Fruit fly (Drosophila melanogaster): ENCODE results near the gene Rhau.
A peak's percentile ranks its signal among the peaks of the same experiment; 100 is the strongest.

Gene Rhau

dm6 chr2L:20780768-20781167, 23.0 kb upstream of the Rhau start (continued):
- TF ChIP-seq fd96Cb (tag; optimal IDR thresholded peaks at IDR 0.05), result peak; percentile 18
- peak; percentile 20 for TF ChIP-seq Nf-YC (tag; optimal IDR thresholded peaks at IDR 0.05)
- TF ChIP-seq ase (GFP tag; IDR thresholded peaks at IDR 0.05), result 0 out of 3 replicates have a peak, but pooled peaks have one; percentile 12
- TF ChIP-seq crp (GFP tag; optimal IDR thresholded peaks at IDR 0.05), result peak in 1 of 2 experiments; percentile 13
- peak; percentile 75 for TF ChIP-seq Fer1 (GFP tag; optimal IDR thresholded peaks at IDR 0.05)
- peak; percentile 81 for TF ChIP-seq wek (GFP tag; optimal IDR thresholded peaks at IDR 0.05)
- TF ChIP-seq maf-S (GFP tag; optimal IDR thresholded peaks at IDR 0.05), result peak; percentile 50
- TF ChIP-seq HmgZ (tag; optimal IDR thresholded peaks at IDR 0.05), result peak; percentile 37
- peak; percentile 82 for TF ChIP-seq Hmr (GFP tag; optimal IDR thresholded peaks at IDR 0.05)
- peak; percentile 64 for TF ChIP-seq HLHmδ (GFP tag; optimal IDR thresholded peaks at IDR 0.05)
- TF ChIP-seq tup (GFP tag; optimal IDR thresholded peaks at IDR 0.05), result peak; percentile 18
- TF ChIP-seq CG32532 (GFP tag; IDR thresholded peaks at IDR 0.05), result 0 out of 2 replicates have a peak, but pooled peaks have one; percentile 11
- peak; percentile 56 for TF ChIP-seq CG10147 (GFP tag; optimal IDR thresholded peaks at IDR 0.05)
- peak; percentile 32 for TF ChIP-seq Jarid2 (GFP tag; optimal IDR thresholded peaks at IDR 0.05)
- peak; percentile 47 for TF ChIP-seq ewg (GFP tag; optimal IDR thresholded peaks at IDR 0.05)
- peak; percentile 61 for TF ChIP-seq CG4707 (GFP tag; optimal IDR thresholded peaks at IDR 0.05)
- no peak for TF ChIP-seq hbn (GFP tag; IDR thresholded peaks at IDR 0.05; ENCODE audit: partially characterized antibody)
- no peak for TF ChIP-seq E2f1 (GFP tag; IDR thresholded peaks at IDR 0.05)
- peak; percentile 74; the same call in 2 of the 3 replicates for TF ChIP-seq zfh1 (GFP tag; IDR thresholded peaks at IDR 0.05)
- peak; percentile 59 for TF ChIP-seq CG18262 (tag; optimal IDR thresholded peaks at IDR 0.05)
- TF ChIP-seq ham (GFP tag; IDR thresholded peaks at IDR 0.05), result peak; percentile 24; the same call in 1 of the 2 replicates
- peak; percentile 61 for TF ChIP-seq Asciz (GFP tag; optimal IDR thresholded peaks at IDR 0.05)
- peak; percentile 28 for TF ChIP-seq abd-A (tag; optimal IDR thresholded peaks at IDR 0.05)
- no peak for TF ChIP-seq knrl (GFP tag; IDR thresholded peaks at IDR 0.05; ENCODE audit: partially characterized antibody)
- peak; percentile 56 for TF ChIP-seq CG13123 (GFP tag; optimal IDR thresholded peaks at IDR 0.05)
- no peak for TF ChIP-seq pzg (GFP tag; optimal IDR thresholded peaks at IDR 0.05)
- no peak for TF ChIP-seq dm (GFP tag; optimal IDR thresholded peaks at IDR 0.05)
- TF ChIP-seq nau (GFP tag; optimal IDR thresholded peaks at IDR 0.05), result peak; percentile 69
- TF ChIP-seq H15 (GFP tag; IDR thresholded peaks at IDR 0.05), result no peak
- TF ChIP-seq CG2199 (GFP tag; IDR thresholded peaks at IDR 0.05), result no peak
- TF ChIP-seq Sin3A (optimal IDR thresholded peaks at IDR 0.05), result no peak
- TF ChIP-seq CG1602 (GFP tag; optimal IDR thresholded peaks at IDR 0.05), result peak; percentile 13
- peak; percentile 70 for TF ChIP-seq CG8924 (tag; optimal IDR thresholded peaks at IDR 0.05)
- peak; percentile 65 for TF ChIP-seq twi (tag; optimal IDR thresholded peaks at IDR 0.05)
- no peak for TF ChIP-seq Dfd (GFP tag; optimal IDR thresholded peaks at IDR 0.05)
- TF ChIP-seq trh (GFP tag; optimal IDR thresholded peaks at IDR 0.05), result peak; percentile 7
- peak; percentile 28 for TF ChIP-seq CG7786 (GFP tag; optimal IDR thresholded peaks at IDR 0.05)
- peak; percentile 29 for TF ChIP-seq CG6254 (GFP tag; optimal IDR thresholded peaks at IDR 0.05)
- peak; percentile 33 for TF ChIP-seq gcm (GFP tag; optimal IDR thresholded peaks at IDR 0.05)
- peak; percentile 62 for TF ChIP-seq CG1529 (GFP tag; optimal IDR thresholded peaks at IDR 0.05)
- peak; percentile 11 for TF ChIP-seq Dip3 (GFP tag; optimal IDR thresholded peaks at IDR 0.05)
- peak; percentile 61 for TF ChIP-seq CG15011 (GFP tag; optimal IDR thresholded peaks at IDR 0.05)
- TF ChIP-seq Mes4 (GFP tag; optimal IDR thresholded peaks at IDR 0.05), result peak; percentile 42
- TF ChIP-seq tx (GFP tag; optimal IDR thresholded peaks at IDR 0.05), result peak; percentile 33
- peak; percentile 40 for TF ChIP-seq D19B (GFP tag; optimal IDR thresholded peaks at IDR 0.05)
- TF ChIP-seq CG7987 (GFP tag; optimal IDR thresholded peaks at IDR 0.05), result peak; percentile 91
- peak; percentile 4 for TF ChIP-seq pho (GFP tag; optimal IDR thresholded peaks at IDR 0.05)
- TF ChIP-seq oc (tag; optimal IDR thresholded peaks at IDR 0.05), result peak; percentile 40
- TF ChIP-seq hth (optimal IDR thresholded peaks at IDR 0.05), result no peak
- peak; percentile 63 for TF ChIP-seq CG33557 (GFP tag; optimal IDR thresholded peaks at IDR 0.05)

Measured in whole organism, embryonic.